Fruit fly (Drosophila melanogaster) whole organism, embryonic: ENCODE measurements around the gene par-6.

Experiments used
- Abd-B ChIP-seq: fragments of 200-800 bp; sonication (Bioruptor generic); optimal IDR thresholded peaks from 2 replicates; lab custom pipeline; 2018; ENCODE audit warnings: missing biosample characterization, mild to moderate bottlenecking, missing genetic modification characterization, moderate library complexity
- Adf1 ChIP-seq: fragments of 200-800 bp; sonication (Bioruptor generic); IDR thresholded peaks from 2 replicates; pipeline ENCODE4 v1.3.6; 2022; ENCODE audit warnings: missing biosample characterization, missing genetic modification characterization
- CG10654 ChIP-seq: fragments of 200-800 bp; sonication (Bioruptor generic); optimal IDR thresholded peaks from 2 replicates; lab custom pipeline; 2016; ENCODE audit warnings: missing biosample characterization, missing genetic modification characterization
- CG1233 ChIP-seq: fragments of 200-800 bp; sonication (Bioruptor generic); optimal IDR thresholded peaks from 4 replicates; lab custom pipeline; 2018; ENCODE audit warnings: missing biosample characterization, mild to moderate bottlenecking, missing genetic modification characterization
- CG13287 ChIP-seq: fragments of 200-800 bp; sonication (Bioruptor generic); IDR thresholded peaks from 2 replicates; pipeline ENCODE4 v1.3.6; 2022; ENCODE audit warnings: missing biosample characterization, missing genetic modification characterization; ENCODE audit not compliant: partially characterized antibody
- CG14860 ChIP-seq: fragments of 200-800 bp; sonication (Bioruptor generic); IDR thresholded peaks from 3 replicates; pipeline ENCODE4 v1.3.6; 2022; ENCODE audit warnings: missing biosample characterization, missing genetic modification characterization; ENCODE audit not compliant: partially characterized antibody
- CG1602 ChIP-seq: fragments of 200-800 bp; sonication (Bioruptor generic); optimal IDR thresholded peaks from 3 replicates; lab custom pipeline; 2016; ENCODE audit warnings: missing biosample characterization, missing genetic modification characterization
- CG18599 ChIP-seq: fragments of 200-800 bp; sonication (Bioruptor generic); optimal IDR thresholded peaks from 3 replicates; lab custom pipeline; 2017; ENCODE audit warnings: missing biosample characterization, missing genetic modification characterization, mild to moderate bottlenecking, moderate library complexity, missing genetic modification reagents
- CG30431 ChIP-seq: fragments of 200-800 bp; sonication (Bioruptor generic); optimal IDR thresholded peaks from 2 replicates; lab custom pipeline; 2017; ENCODE audit warnings: missing biosample characterization, missing genetic modification characterization
- CG32532 ChIP-seq: fragments of 200-800 bp; sonication (Bioruptor generic); IDR thresholded peaks from 2 replicates; pipeline ENCODE4 v1.3.6; 2022; ENCODE audit warnings: missing biosample characterization, missing genetic modification characterization
- CG34224 ChIP-seq: fragments of 200-800 bp; sonication (Bioruptor generic); IDR thresholded peaks from 3 replicates; pipeline ENCODE4 v1.3.6; 2022; ENCODE audit warnings: missing biosample characterization, missing genetic modification characterization; ENCODE audit not compliant: partially characterized antibody
- CG4282 ChIP-seq: fragments of 200-800 bp; sonication (Bioruptor generic); optimal IDR thresholded peaks from 2 replicates; lab custom pipeline; 2016; ENCODE audit warnings: missing biosample characterization, missing genetic modification characterization
- CG43689 ChIP-seq: fragments of 200-800 bp; sonication (Bioruptor generic); IDR thresholded peaks from 2 replicates; pipeline ENCODE4 v1.3.6; 2022; ENCODE audit warnings: missing biosample characterization, missing genetic modification characterization
- CG4617 ChIP-seq: fragments of 200-800 bp; sonication (Bioruptor generic); optimal IDR thresholded peaks from 3 replicates; lab custom pipeline; 2016; ENCODE audit warnings: missing biosample characterization, missing genetic modification characterization, borderline replicate concordance
- CG6175 ChIP-seq: fragments of 200-800 bp; sonication (Bioruptor generic); IDR thresholded peaks from 3 replicates; pipeline ENCODE4 v1.3.6; 2022; ENCODE audit warnings: missing biosample characterization, missing genetic modification characterization
- CG9727 ChIP-seq: fragments of 200-800 bp; sonication (Bioruptor generic); optimal IDR thresholded peaks from 3 replicates; lab custom pipeline; 2017; ENCODE audit warnings: missing biosample characterization, mild to moderate bottlenecking, missing genetic modification characterization
- Dbx ChIP-seq: fragments of 200-800 bp; sonication (Bioruptor generic); IDR thresholded peaks from 3 replicates; pipeline ENCODE4 v1.3.6; 2022; ENCODE audit warnings: missing biosample characterization, missing genetic modification characterization
- Deaf1 ChIP-seq: fragments of 200-800 bp; optimal IDR thresholded peaks from 3 replicates; lab custom pipeline; 2019; ENCODE audit warnings: missing biosample characterization, mild to moderate bottlenecking, missing genetic modification characterization, moderate library complexity
- Hand ChIP-seq: fragments of 200-800 bp; sonication (Bioruptor generic); optimal IDR thresholded peaks from 2 replicates; lab custom pipeline; 2017; ENCODE audit warnings: mild to moderate bottlenecking, missing biosample characterization, missing genetic modification reagents, missing genetic modification characterization
- Lhr ChIP-seq: fragments of 200-800 bp; sonication (Bioruptor generic); optimal IDR thresholded peaks from 3 replicates; lab custom pipeline; 2017; ENCODE audit warnings: mild to moderate bottlenecking, missing biosample characterization, missing genetic modification reagents, missing genetic modification characterization
- NC2β ChIP-seq: fragments of 200-800 bp; sonication (Bioruptor generic); optimal IDR thresholded peaks from 2 replicates; lab custom pipeline; 2016; ENCODE audit warnings: missing biosample characterization, missing genetic modification characterization
- NK7.1 ChIP-seq: fragments of 200-800 bp; sonication (Bioruptor generic); optimal IDR thresholded peaks from 3 replicates; lab custom pipeline; 2016; ENCODE audit warnings: missing biosample characterization, missing genetic modification characterization
- Ravus ChIP-seq: fragments of 200-800 bp; sonication (Bioruptor generic); IDR thresholded peaks from 2 replicates; pipeline ENCODE4 v1.3.6; 2022; ENCODE audit warnings: missing biosample characterization, missing genetic modification characterization
- Side ChIP-seq: fragments of 200-800 bp; sonication (Bioruptor generic); optimal IDR thresholded peaks from 2 replicates; lab custom pipeline; 2016; ENCODE audit warnings: missing biosample characterization, missing genetic modification characterization
- Sry-β ChIP-seq: fragments of 200-800 bp; sonication (Bioruptor generic); optimal IDR thresholded peaks from 2 replicates; lab custom pipeline; 2018; ENCODE audit warnings: missing biosample characterization, mild to moderate bottlenecking, missing genetic modification characterization, moderate library complexity
- Sry-δ ChIP-seq: fragments of 200-800 bp; sonication (Bioruptor generic); optimal IDR thresholded peaks from 2 replicates; lab custom pipeline; 2016; ENCODE audit warnings: missing biosample characterization, missing genetic modification characterization
- Trl ChIP-seq, 3 experiments: fragments of >200 bp in 2 of 3; fragments of 200-800 bp in 1 of 3; sonication (Bioruptor generic) in 1 of 3; optimal IDR thresholded peaks; 2 replicates in 1 of 3; 3 replicates in 2 of 3; lab custom pipeline; 2016 to 2017; ENCODE audit warnings: missing biosample characterization in 1 of 3, missing genetic modification characterization in 1 of 3
- ap ChIP-seq: fragments of 200-800 bp; sonication (Bioruptor generic); IDR thresholded peaks from 2 replicates; pipeline ENCODE4 v1.3.6; 2022; ENCODE audit warnings: missing biosample characterization, missing genetic modification characterization
- ase ChIP-seq: fragments of 200-800 bp; sonication (Bioruptor generic); IDR thresholded peaks from 3 replicates; pipeline ENCODE4 v1.3.6; 2022; ENCODE audit warnings: missing biosample characterization, missing genetic modification characterization
- cad ChIP-seq: fragments of >200 bp; optimal IDR thresholded peaks from 2 replicates; lab custom pipeline; 2017; ENCODE audit warnings: missing biosample characterization, missing genetic modification characterization
- crp ChIP-seq, 2 experiments: fragments of 200-800 bp; sonication (Bioruptor generic); optimal IDR thresholded peaks; 2 replicates in 1 of 2; 3 replicates in 1 of 2; lab custom pipeline; 2017; ENCODE audit warnings: missing biosample characterization in 2 of 2, missing genetic modification characterization in 2 of 2, mild to moderate bottlenecking in 1 of 2, moderate library complexity in 1 of 2
- esg ChIP-seq: fragments of 200-800 bp; sonication (Bioruptor generic); conservative IDR thresholded peaks from 2 replicates; pipeline ENCODE4 v1.3.6; 2022; ENCODE audit warnings: missing biosample characterization, missing genetic modification characterization
- exex ChIP-seq: fragments of 200-800 bp; sonication (Bioruptor generic); optimal IDR thresholded peaks from 4 replicates; lab custom pipeline; 2018; ENCODE audit warnings: missing biosample characterization, mild to moderate bottlenecking, missing genetic modification characterization, moderate library complexity
- fru ChIP-seq: fragments of >200 bp; optimal IDR thresholded peaks from 2 replicates; lab custom pipeline; 2017
- grn ChIP-seq: fragments of 200-800 bp; sonication (Bioruptor generic); optimal IDR thresholded peaks from 3 replicates; lab custom pipeline; 2017; ENCODE audit warnings: missing biosample characterization, missing genetic modification characterization
- insv ChIP-seq, 2 experiments: fragments of 200-800 bp; sonication (Bioruptor generic); optimal IDR thresholded peaks; 3 replicates each; lab custom pipeline; 2016 to 2018; ENCODE audit warnings: missing biosample characterization in 2 of 2, missing genetic modification characterization in 2 of 2
- kni ChIP-seq: fragments of 200-800 bp; sonication (Bioruptor generic); optimal IDR thresholded peaks from 3 replicates; lab custom pipeline; 2017; ENCODE audit warnings: mild to moderate bottlenecking, missing biosample characterization, missing genetic modification reagents, missing genetic modification characterization
- lab ChIP-seq: fragments of 200-800 bp; sonication (Bioruptor generic); optimal IDR thresholded peaks from 3 replicates; lab custom pipeline; 2017; ENCODE audit warnings: missing biosample characterization, missing genetic modification characterization, mild to moderate bottlenecking, moderate library complexity, missing genetic modification reagents
- mirr ChIP-seq: fragments of 200-800 bp; sonication (Bioruptor generic); optimal IDR thresholded peaks from 3 replicates; lab custom pipeline; 2018; ENCODE audit warnings: missing biosample characterization, mild to moderate bottlenecking, missing genetic modification characterization
- nerfin-2 ChIP-seq: fragments of 200-800 bp; sonication (Bioruptor generic); IDR thresholded peaks from 2 replicates; pipeline ENCODE4 v1.3.6; 2022; ENCODE audit warnings: missing biosample characterization, missing genetic modification characterization; ENCODE audit not compliant: partially characterized antibody
- pan ChIP-seq, 4 experiments: fragments of >200 bp in 3 of 4; fragments of 200-800 bp in 1 of 4; sonication (Bioruptor generic) in 1 of 4; optimal IDR thresholded peaks in 3 of 4; IDR thresholded peaks in 1 of 4; 2 replicates each; pipeline versions ENCODE4 v1.3.6 to Lab custom; 2017 to 2022; ENCODE audit warnings: missing biosample characterization in 2 of 4, missing genetic modification characterization in 2 of 4, mixed read lengths in 1 of 4
- pb ChIP-seq: fragments of 200-800 bp; sonication (Bioruptor generic); optimal IDR thresholded peaks from 3 replicates; lab custom pipeline; 2016; ENCODE audit warnings: missing biosample characterization, missing genetic modification characterization
- phol ChIP-seq: fragments of 200-800 bp; sonication (Bioruptor generic); optimal IDR thresholded peaks from 3 replicates; lab custom pipeline; 2018; ENCODE audit warnings: missing biosample characterization, mild to moderate bottlenecking, missing genetic modification characterization, moderate library complexity
- repo ChIP-seq: fragments of 200-800 bp; sonication (Bioruptor generic); optimal IDR thresholded peaks from 2 replicates; lab custom pipeline; 2016; ENCODE audit warnings: missing biosample characterization, missing genetic modification characterization
- salm ChIP-seq: fragments of 200-800 bp; sonication (Bioruptor generic); optimal IDR thresholded peaks from 2 replicates; lab custom pipeline; 2018; ENCODE audit warnings: missing biosample characterization, mild to moderate bottlenecking, missing genetic modification characterization
- seq ChIP-seq: fragments of 200-800 bp; sonication (Bioruptor generic); IDR thresholded peaks from 2 replicates; pipeline ENCODE4 v1.3.6; 2022; ENCODE audit warnings: missing biosample characterization, missing genetic modification characterization
- stc ChIP-seq: fragments of 200-800 bp; sonication (Bioruptor generic); IDR thresholded peaks from 2 replicates; pipeline ENCODE4 v1.3.6; 2022; ENCODE audit warnings: missing biosample characterization, missing genetic modification characterization
- tgo ChIP-seq: fragments of 200-800 bp; sonication (Bioruptor generic); IDR thresholded peaks from 3 replicates; pipeline ENCODE4 v1.3.6; 2022; ENCODE audit warnings: missing biosample characterization, missing genetic modification characterization
- tna ChIP-seq: fragments of 200-800 bp; sonication (Bioruptor generic); IDR thresholded peaks from 2 replicates; pipeline ENCODE4 v1.3.6; 2022; ENCODE audit warnings: missing biosample characterization, missing genetic modification characterization; ENCODE audit not compliant: partially characterized antibody
- vfl ChIP-seq: fragments of 200-800 bp; sonication (Bioruptor generic); optimal IDR thresholded peaks from 2 replicates; lab custom pipeline; 2016; ENCODE audit warnings: missing biosample characterization, missing genetic modification characterization

Gene par-6

dm6 chrX:17751658-17752057 is 48.5 kb downstream of the par-6 start (continued):
- TF ChIP-seq grn (GFP tag; lab: Kevin White, UChicago) = no peak
- no peak for TF ChIP-seq CG4282 (GFP tag; lab: Kevin White, UChicago)
- TF ChIP-seq Ravus (GFP tag; lab: Robert Waterston, UW) = no peak
- no peak for TF ChIP-seq CG13287 (GFP tag; lab: Robert Waterston, UW)
- no peak for TF ChIP-seq CG6175
- TF ChIP-seq CG4617 (GFP tag; lab: Kevin White, UChicago) = no peak
- no peak for TF ChIP-seq tna (GFP tag; lab: Robert Waterston, UW)
- TF ChIP-seq Trl (optimal IDR thresholded peaks at IDR 0.05; lab: Kevin White, UChicago) = no peak
- TF ChIP-seq Trl (GFP tag; optimal IDR thresholded peaks at IDR 0.05; lab: Kevin White, UChicago) = peak; percentile 37
- peak; percentile 79 for TF ChIP-seq CG32532 (GFP tag; lab: Robert Waterston, UW)
- TF ChIP-seq seq = no peak
- TF ChIP-seq CG34224 = no peak
- TF ChIP-seq pb = no peak
- no peak for TF ChIP-seq crp (GFP tag; optimal IDR thresholded peaks at IDR 0.05; lab: Kevin White, UChicago)
- TF ChIP-seq Sry-β (GFP tag; lab: Kevin White, UChicago) = no peak
- no peak for TF ChIP-seq stc (GFP tag; lab: Robert Waterston, UW)
- TF ChIP-seq Sry-δ = peak; percentile 11
- no peak for TF ChIP-seq mirr (GFP tag; lab: Kevin White, UChicago)
- TF ChIP-seq NK7.1 = no peak
- TF ChIP-seq fru (lab: Kevin White, UChicago) = no peak
- peak; percentile 20 for TF ChIP-seq repo (GFP tag; lab: Kevin White, UChicago)
- no peak for TF ChIP-seq exex (tag; lab: Kevin White, UChicago)
- TF ChIP-seq kni (GFP tag; lab: Kevin White, UChicago) = no peak
- peak; percentile 75 for TF ChIP-seq Lhr (GFP tag; lab: Kevin White, UChicago)
- TF ChIP-seq vfl = no peak
- no peak for TF ChIP-seq CG1233
- peak; percentile 31 for TF ChIP-seq Side (GFP tag; lab: Kevin White, UChicago)
- peak; percentile 51 for TF ChIP-seq CG1602 (GFP tag; lab: Kevin White, UChicago)
- peak in 1 of 2 experiments; percentile 61 for TF ChIP-seq insv (GFP tag; optimal IDR thresholded peaks at IDR 0.05; lab: Kevin White, UChicago)
- no peak for TF ChIP-seq CG10654 (GFP tag; lab: Kevin White, UChicago)
- peak; percentile 14 for TF ChIP-seq Adf1 (GFP tag; lab: Robert Waterston, UW)
- TF ChIP-seq cad (GFP tag; lab: Kevin White, UChicago) = no peak
- no peak for TF ChIP-seq esg (GFP tag; lab: Robert Waterston, UW)
- TF ChIP-seq CG18599 = no peak
- peak; percentile 28; the same call in 1 of the 3 replicates for TF ChIP-seq ase (GFP tag; lab: Robert Waterston, UW)
- no peak for TF ChIP-seq nerfin-2 (GFP tag; lab: Robert Waterston, UW)
- peak; percentile 25; the same call in 1 of the 3 replicates for TF ChIP-seq Dbx (GFP tag; lab: Robert Waterston, UW)
- TF ChIP-seq Hand (GFP tag; lab: Kevin White, UChicago) = no peak
- TF ChIP-seq phol (tag; lab: Kevin White, UChicago) = peak; percentile 30
- no peak for TF ChIP-seq CG9727 (GFP tag; lab: Kevin White, UChicago)
- TF ChIP-seq Deaf1 (tag; lab: Kevin White, UChicago) = no peak
- 0 out of 3 replicates have a peak, but pooled peaks have one; percentile 35 for TF ChIP-seq tgo (GFP tag; lab: Robert Waterston, UW)
- peak; percentile 28 for TF ChIP-seq CG30431
- TF ChIP-seq ap (GFP tag; lab: Robert Waterston, UW) = no peak
- TF ChIP-seq Abd-B (GFP tag; lab: Kevin White, UChicago) = peak; percentile 74
- no peak for TF ChIP-seq pan (optimal IDR thresholded peaks at IDR 0.05; lab: Kevin White, UChicago)
- peak in 1 of 2 experiments; percentile 21 for TF ChIP-seq pan (GFP tag; optimal IDR thresholded peaks at IDR 0.05 in 1 of 2, IDR thresholded peaks at IDR 0.05 in 1 of 2)
- no peak for TF ChIP-seq NC2β (GFP tag; lab: Kevin White, UChicago)
- no peak for TF ChIP-seq salm (tag; lab: Kevin White, UChicago)
- no peak for TF ChIP-seq CG14860 (GFP tag; lab: Robert Waterston, UW)
- no peak for TF ChIP-seq lab (GFP tag; lab: Kevin White, UChicago)
- no peak for TF ChIP-seq CG43689 (GFP tag; lab: Robert Waterston, UW)
